Worm (Caenorhabditis elegans): Measurements from ENCODE around the gene sec-10.

DNA sequence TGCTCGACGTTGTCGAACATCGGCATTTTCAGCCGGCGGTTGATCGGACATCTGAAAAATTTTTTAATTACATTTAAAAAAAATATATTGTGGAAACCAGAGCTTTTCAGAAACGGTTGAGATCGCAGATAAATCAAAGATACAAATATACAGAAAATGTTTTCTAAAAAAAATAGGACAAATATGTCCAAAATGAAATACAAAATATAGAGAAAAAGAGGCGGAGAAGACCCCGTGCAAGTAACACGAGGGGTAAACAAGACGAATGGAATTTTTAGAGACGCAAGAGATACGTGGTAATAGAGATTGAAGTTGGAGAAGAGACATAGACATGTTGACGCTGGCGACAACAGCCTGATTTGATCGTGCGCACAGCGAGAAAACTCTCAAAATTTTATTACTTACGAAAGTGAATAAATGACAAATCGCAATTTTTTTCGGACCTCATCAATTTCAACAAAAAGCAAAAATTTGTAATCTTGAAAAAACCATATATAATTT is 33.4 kb upstream of the sec-10 start, which contains the start of gene cdgs-1:
- TF ChIP-seq dao-5 (tag; optimal IDR thresholded peaks at IDR 0.05) (no peak), him-1 (tag; optimal IDR thresholded peaks at IDR 0.05) (no peak)

All from whole organism, L4/young adult.